Fruit fly (Drosophila melanogaster) whole organism, embryonic: ENCODE data around the gene Mrtf.

Source experiments
- ATbp ChIP-seq: fragments of 200-800 bp; sonication (Bioruptor generic); optimal IDR thresholded peaks from 2 replicates; lab custom pipeline; 2017; ENCODE audit warnings: missing biosample characterization, mild to moderate bottlenecking, missing genetic modification characterization, missing genetic modification reagents
- Ada2b ChIP-seq: fragments of 200-800 bp; sonication (Bioruptor generic); IDR thresholded peaks from 2 replicates; pipeline ENCODE4 v1.3.6; 2022; ENCODE audit warnings: missing biosample characterization, missing genetic modification characterization
- B-H1 ChIP-seq: fragments of 200-800 bp; sonication (Bioruptor generic); IDR thresholded peaks from 3 replicates; pipeline ENCODE4 v1.3.6; 2022; ENCODE audit warnings: missing biosample characterization, missing genetic modification characterization
- CG1024 ChIP-seq: fragments of 200-800 bp; sonication (Bioruptor generic); IDR thresholded peaks from 2 replicates; pipeline ENCODE4 v1.3.6; 2022; ENCODE audit warnings: missing biosample characterization, missing genetic modification characterization
- CG10366 ChIP-seq: fragments of 200-800 bp; sonication (Bioruptor generic); IDR thresholded peaks from 2 replicates; pipeline ENCODE4 v1.3.6; 2022; ENCODE audit warnings: missing biosample characterization, missing genetic modification characterization
- CG11085 ChIP-seq: fragments of 200-800 bp; sonication (Bioruptor generic); IDR thresholded peaks from 2 replicates; pipeline ENCODE4 v1.3.6; 2022; ENCODE audit warnings: missing biosample characterization, missing genetic modification characterization
- CG11093 ChIP-seq: fragments of 200-800 bp; sonication (Bioruptor generic); IDR thresholded peaks from 3 replicates; pipeline ENCODE4 v1.3.6; 2022; ENCODE audit warnings: missing biosample characterization, missing genetic modification characterization
- CG12071 ChIP-seq: fragments of 200-800 bp; sonication (Bioruptor generic); optimal IDR thresholded peaks from 3 replicates; lab custom pipeline; 2018; ENCODE audit warnings: missing biosample characterization, mild to moderate bottlenecking, missing genetic modification characterization
- CG14710 ChIP-seq: fragments of 200-800 bp; sonication (Bioruptor generic); optimal IDR thresholded peaks from 3 replicates; lab custom pipeline; 2019; ENCODE audit warnings: missing biosample characterization, mild to moderate bottlenecking, missing genetic modification characterization, moderate library complexity
- CG17328 ChIP-seq: fragments of 200-800 bp; sonication (Bioruptor generic); IDR thresholded peaks from 2 replicates; pipeline ENCODE4 v1.3.6; 2022; ENCODE audit warnings: missing biosample characterization, missing genetic modification characterization
- CG2678 ChIP-seq: fragments of 200-800 bp; sonication (Bioruptor generic); optimal IDR thresholded peaks from 3 replicates; lab custom pipeline; 2019; ENCODE audit warnings: missing biosample characterization, mild to moderate bottlenecking, missing genetic modification characterization, moderate library complexity
- CG4328 ChIP-seq: fragments of 200-800 bp; sonication (Bioruptor generic); optimal IDR thresholded peaks from 3 replicates; lab custom pipeline; 2017; ENCODE audit warnings: missing biosample characterization, missing genetic modification reagents, missing genetic modification characterization
- CG7357 ChIP-seq: fragments of 200-800 bp; sonication (Bioruptor generic); IDR thresholded peaks from 3 replicates; pipeline ENCODE4 v1.3.6; 2022; ENCODE audit warnings: missing biosample characterization, missing genetic modification characterization
- CG8359 ChIP-seq: fragments of 200-800 bp; sonication (Bioruptor generic); optimal IDR thresholded peaks from 2 replicates; lab custom pipeline; 2017; ENCODE audit warnings: missing biosample characterization, mild to moderate bottlenecking, missing genetic modification characterization, borderline replicate concordance
- CG8765 ChIP-seq: fragments of 200-800 bp; sonication (Bioruptor generic); IDR thresholded peaks from 2 replicates; pipeline ENCODE4 v1.3.6; 2022; ENCODE audit warnings: missing biosample characterization, missing genetic modification characterization
- CG9797 ChIP-seq: fragments of 200-800 bp; sonication (Bioruptor generic); optimal IDR thresholded peaks from 3 replicates; lab custom pipeline; 2018; ENCODE audit warnings: missing biosample characterization, mild to moderate bottlenecking, missing genetic modification characterization
- Dad ChIP-seq: fragments of 200-800 bp; sonication (Bioruptor generic); optimal IDR thresholded peaks from 3 replicates; lab custom pipeline; 2016; ENCODE audit warnings: missing biosample characterization, missing genetic modification characterization
- Elba2 ChIP-seq: fragments of 200-800 bp; sonication (Bioruptor generic); optimal IDR thresholded peaks from 3 replicates; lab custom pipeline; 2016; ENCODE audit warnings: missing biosample characterization, missing genetic modification characterization
- H15 ChIP-seq: fragments of 200-800 bp; sonication (Bioruptor generic); IDR thresholded peaks from 3 replicates; pipeline ENCODE4 v1.3.6; 2022; ENCODE audit warnings: missing biosample characterization, missing genetic modification characterization
- Hey ChIP-seq: fragments of 200-800 bp; sonication (Bioruptor generic); optimal IDR thresholded peaks from 3 replicates; lab custom pipeline; 2018; ENCODE audit warnings: missing biosample characterization, mild to moderate bottlenecking, missing genetic modification characterization
- Hr3 ChIP-seq: fragments of 200-800 bp; sonication (Bioruptor generic); optimal IDR thresholded peaks from 3 replicates; lab custom pipeline; 2016; ENCODE audit warnings: missing biosample characterization, missing genetic modification characterization
- Med ChIP-seq: fragments of 200-800 bp; sonication (Bioruptor generic); peaks from one replicate; lab custom pipeline; 2016; ENCODE audit warnings: missing biosample characterization, missing genetic modification characterization, mild to moderate bottlenecking, inconsistent platforms, moderate library complexity
- Mrtf ChIP-seq: fragments of 200-800 bp; sonication (Bioruptor generic); IDR thresholded peaks from 3 replicates; pipeline ENCODE4 v1.3.6; 2022; ENCODE audit warnings: missing biosample characterization, missing genetic modification characterization
- NC2α ChIP-seq: fragments of 200-800 bp; sonication (Bioruptor generic); optimal IDR thresholded peaks from 2 replicates; lab custom pipeline; 2016; ENCODE audit warnings: missing biosample characterization, missing genetic modification characterization
- NK7.1 ChIP-seq: fragments of 200-800 bp; sonication (Bioruptor generic); optimal IDR thresholded peaks from 3 replicates; lab custom pipeline; 2016; ENCODE audit warnings: missing biosample characterization, missing genetic modification characterization
- Oli ChIP-seq: fragments of 200-800 bp; sonication (Bioruptor generic); optimal IDR thresholded peaks from 2 replicates; lab custom pipeline; 2018; ENCODE audit warnings: missing biosample characterization, mild to moderate bottlenecking, missing genetic modification characterization, moderate library complexity
- Six4 ChIP-seq: fragments of 200-800 bp; sonication (Bioruptor generic); optimal IDR thresholded peaks from 2 replicates; lab custom pipeline; 2016; ENCODE audit warnings: missing biosample characterization, missing genetic modification characterization
- Spps ChIP-seq: fragments of 200-800 bp; sonication (Bioruptor generic); optimal IDR thresholded peaks from 2 replicates; lab custom pipeline; 2018; ENCODE audit warnings: missing biosample characterization, mild to moderate bottlenecking, missing genetic modification characterization
- Ssrp ChIP-seq: fragments of 200-800 bp; sonication (Bioruptor generic); optimal IDR thresholded peaks from 2 replicates; lab custom pipeline; 2018; ENCODE audit warnings: missing biosample characterization, mild to moderate bottlenecking, missing genetic modification characterization, moderate library complexity
- Stat92E ChIP-seq, 3 experiments: fragments of >200 bp in 2 of 3; fragments of 200-800 bp in 1 of 3; sonication (Bioruptor generic) in 1 of 3; optimal IDR thresholded peaks; 2 replicates each; lab custom pipeline; 2017 to 2019; ENCODE audit warnings: missing biosample characterization in 3 of 3, missing genetic modification characterization in 3 of 3, mild to moderate bottlenecking in 1 of 3, moderate library complexity in 1 of 3
- Tbp ChIP-seq: fragments of >200 bp; optimal IDR thresholded peaks from 2 replicates; lab custom pipeline; 2018; ENCODE audit warnings: missing biosample characterization, missing genetic modification characterization
- ase ChIP-seq: fragments of 200-800 bp; sonication (Bioruptor generic); IDR thresholded peaks from 3 replicates; pipeline ENCODE4 v1.3.6; 2022; ENCODE audit warnings: missing biosample characterization, missing genetic modification characterization
- btn ChIP-seq: fragments of 200-800 bp; sonication (Bioruptor generic); optimal IDR thresholded peaks from 2 replicates; lab custom pipeline; 2016; ENCODE audit warnings: missing biosample characterization, missing genetic modification characterization
- chn ChIP-seq: fragments of 200-800 bp; sonication (Bioruptor generic); optimal IDR thresholded peaks from 2 replicates; lab custom pipeline; 2016; ENCODE audit warnings: missing biosample characterization, missing genetic modification characterization
- ci ChIP-seq: fragments of 200-800 bp; sonication (Bioruptor generic); IDR thresholded peaks from 3 replicates; pipeline ENCODE4 v1.3.6; 2022; ENCODE audit warnings: missing biosample characterization, missing genetic modification characterization
- cwo ChIP-seq: fragments of 200-800 bp; sonication (Bioruptor generic); optimal IDR thresholded peaks from 3 replicates; lab custom pipeline; 2017; ENCODE audit warnings: missing biosample characterization, missing genetic modification characterization, mild to moderate bottlenecking, moderate library complexity, missing genetic modification reagents
- ems ChIP-seq: fragments of 200-800 bp; sonication (Bioruptor generic); optimal IDR thresholded peaks from 3 replicates; lab custom pipeline; 2016; ENCODE audit warnings: missing biosample characterization, missing genetic modification characterization
- exex ChIP-seq: fragments of 200-800 bp; sonication (Bioruptor generic); optimal IDR thresholded peaks from 4 replicates; lab custom pipeline; 2018; ENCODE audit warnings: missing biosample characterization, mild to moderate bottlenecking, missing genetic modification characterization, moderate library complexity
- eyg ChIP-seq: fragments of 200-800 bp; sonication (Bioruptor generic); optimal IDR thresholded peaks from 3 replicates; lab custom pipeline; 2016; ENCODE audit warnings: missing biosample characterization, missing genetic modification characterization
- fu2 ChIP-seq: fragments of 200-800 bp; sonication (Bioruptor generic); optimal IDR thresholded peaks from 2 replicates; lab custom pipeline; 2016; ENCODE audit warnings: missing biosample characterization, missing genetic modification characterization
- ind ChIP-seq: fragments of 200-800 bp; sonication (Bioruptor generic); optimal IDR thresholded peaks from 3 replicates; lab custom pipeline; 2016; ENCODE audit warnings: missing biosample characterization, missing genetic modification characterization
- otp ChIP-seq: fragments of 200-800 bp; sonication (Bioruptor generic); IDR thresholded peaks from 3 replicates; pipeline ENCODE4, ENCODE4 v1.3.6; 2022; ENCODE audit warnings: missing biosample characterization, missing genetic modification characterization
- pb ChIP-seq: fragments of 200-800 bp; sonication (Bioruptor generic); optimal IDR thresholded peaks from 3 replicates; lab custom pipeline; 2016; ENCODE audit warnings: missing biosample characterization, missing genetic modification characterization
- prd ChIP-seq, 3 experiments: fragments of >200 bp in 2 of 3; fragments of 200-800 bp in 1 of 3; sonication (Bioruptor generic) in 1 of 3; optimal IDR thresholded peaks in 2 of 3; IDR thresholded peaks in 1 of 3; 2 replicates in 2 of 3; 3 replicates in 1 of 3; pipeline versions ENCODE4 v1.3.6 to Lab custom; 2017 to 2022; ENCODE audit warnings: missing biosample characterization in 1 of 3, missing genetic modification characterization in 1 of 3
- run ChIP-seq: fragments of 200-800 bp; sonication (Bioruptor generic); optimal IDR thresholded peaks from 3 replicates; lab custom pipeline; 2018; ENCODE audit warnings: missing biosample characterization, mild to moderate bottlenecking, missing genetic modification characterization
- sd ChIP-seq: fragments of 200-800 bp; sonication (Bioruptor generic); optimal IDR thresholded peaks from 3 replicates; lab custom pipeline; 2018; ENCODE audit warnings: missing biosample characterization, mild to moderate bottlenecking, missing genetic modification characterization, moderate library complexity
- shn ChIP-seq: fragments of 200-800 bp; sonication (Bioruptor generic); optimal IDR thresholded peaks from 3 replicates; lab custom pipeline; 2016; ENCODE audit warnings: missing biosample characterization, missing genetic modification characterization
- so ChIP-seq: fragments of 200-800 bp; sonication (Bioruptor generic); IDR thresholded peaks from 3 replicates; pipeline ENCODE4 v1.3.6; 2022; ENCODE audit warnings: missing biosample characterization, missing genetic modification characterization
- trh ChIP-seq: fragments of 200-800 bp; sonication (Bioruptor generic); optimal IDR thresholded peaks from 2 replicates; lab custom pipeline; 2016; ENCODE audit warnings: missing biosample characterization, missing genetic modification characterization
- usp ChIP-seq: fragments of >200 bp; optimal IDR thresholded peaks from 2 replicates; lab custom pipeline; 2017; ENCODE audit warnings: missing biosample characterization, missing genetic modification characterization
- z ChIP-seq: fragments of 200-800 bp; sonication (Bioruptor generic); IDR thresholded peaks from 3 replicates; pipeline ENCODE4 v1.3.6; 2022; ENCODE audit warnings: missing biosample characterization, missing genetic modification characterization

Gene Mrtf

dm6 chr3L:2773968-2774461, 7.7 kb upstream of the Mrtf start, which contains the start of the genes CG12093 and Atg2 (continued):
- TF ChIP-seq z (GFP tag; lab: Robert Waterston, UW) (no peak), run (tag; lab: Kevin White, UChicago) (peak; percentile 84), trh (GFP tag; lab: Kevin White, UChicago) (peak; percentile 78), Med (GFP tag; lab: Kevin White, UChicago) (peak; percentile 95), Stat92E (GFP tag; optimal IDR thresholded peaks at IDR 0.05; lab: Kevin White, UChicago) (no peak), NK7.1 (GFP tag; lab: Kevin White, UChicago) (peak; percentile 67), so (peak; percentile 89), usp (GFP tag; lab: Kevin White, UChicago) (no peak), H15 (peak; percentile 88), prd (optimal IDR thresholded peaks at IDR 0.05; lab: Kevin White, UChicago) (no peak), prd (GFP tag; IDR thresholded peaks at IDR 0.05; lab: Robert Waterston, UW) (peak; percentile 95), Dad (peak; percentile 60), Elba2 (GFP tag; lab: Kevin White, UChicago) (peak; percentile 47), CG11093 (GFP tag; lab: Robert Waterston, UW) (peak; percentile 89), exex (tag; lab: Kevin White, UChicago) (peak; percentile 74), CG7357 (peak; percentile 86), CG4328 (GFP tag; lab: Kevin White, UChicago) (peak; percentile 84), B-H1 (GFP tag; lab: Robert Waterston, UW) (peak; percentile 87), ems (peak; percentile 83), Hr3 (GFP tag; lab: Kevin White, UChicago) (peak; percentile 95), NC2α (GFP tag; lab: Kevin White, UChicago) (peak; percentile 25), otp (GFP tag; lab: Robert Waterston, UW) (peak; percentile 85), ATbp (GFP tag; lab: Kevin White, UChicago) (peak; percentile 84), Spps (tag; lab: Kevin White, UChicago) (peak; percentile 68), CG14710 (tag; lab: Kevin White, UChicago) (peak; percentile 89), Tbp (no peak), CG10366 (GFP tag; lab: Robert Waterston, UW) (peak; percentile 94), ind (GFP tag; lab: Kevin White, UChicago) (peak; percentile 92), CG17328 (GFP tag; lab: Robert Waterston, UW) (peak; percentile 94), Mrtf (GFP tag; lab: Robert Waterston, UW) (peak; percentile 87), CG9797 (peak; percentile 83), Ssrp (peak; percentile 93), CG8765 (GFP tag; lab: Robert Waterston, UW) (peak; percentile 85; the same call in 1 of the 2 replicates), pb (GFP tag; lab: Kevin White, UChicago) (peak; percentile 44), CG12071 (GFP tag; lab: Kevin White, UChicago) (peak; percentile 61), CG11085 (GFP tag; lab: Robert Waterston, UW) (peak; percentile 90), CG2678 (peak; percentile 92), Ada2b (GFP tag; lab: Robert Waterston, UW) (peak; percentile 89), ase (GFP tag; lab: Robert Waterston, UW) (peak; percentile 93), CG8359 (peak; percentile 55), Hey (peak; percentile 55), btn (GFP tag; lab: Kevin White, UChicago) (no peak), CG1024 (peak; percentile 71), fu2 (GFP tag; lab: Kevin White, UChicago) (peak; percentile 78), chn (GFP tag; lab: Kevin White, UChicago) (peak; percentile 89), shn (GFP tag; lab: Kevin White, UChicago) (peak; percentile 71), Six4 (GFP tag; lab: Kevin White, UChicago) (peak; percentile 70), cwo (GFP tag; lab: Kevin White, UChicago) (peak; percentile 77), sd (tag; lab: Kevin White, UChicago) (no peak), eyg (peak; percentile 8), ci (peak; percentile 94), Oli (tag; lab: Kevin White, UChicago) (peak; percentile 92)
